Worm (Caenorhabditis elegans) whole organism, young adult: ENCODE results near the gene F10D2.16.
A peak's percentile ranks its signal among the peaks of the same experiment; 100 is the strongest.

Source experiments
- B0019.2 ChIP-seq: fragments of 200-800 bp; sonication (Bioruptor generic); conservative IDR thresholded peaks from 2 replicates; pipeline ENCODE4 v1.3.6; 2022; ENCODE audit warnings: missing genetic modification reagents, missing genetic modification characterization, missing compliant biosample characterization
- B0336.3 ChIP-seq: fragments of 200-800 bp; sonication (Bioruptor generic); IDR thresholded peaks from 2 replicates; pipeline ENCODE4 v1.3.6; 2022; ENCODE audit warnings: missing genetic modification characterization, missing compliant biosample characterization
- C06A6.2 ChIP-seq: fragments of 200-800 bp; sonication (Bioruptor generic); conservative IDR thresholded peaks from 2 replicates; pipeline ENCODE4 v1.3.6; 2022; ENCODE audit warnings: missing genetic modification characterization, missing compliant biosample characterization
- F10E7.11 ChIP-seq: sonication (generic microtip); optimal IDR thresholded peaks from 2 replicates; lab custom pipeline; 2017; ENCODE audit warnings: mild to moderate bottlenecking, missing genetic modification characterization, moderate library complexity, missing compliant biosample characterization
- F22D6.2 ChIP-seq: sonication (generic microtip); optimal IDR thresholded peaks from 2 replicates; lab custom pipeline; 2016; ENCODE audit warnings: mild to moderate bottlenecking, missing genetic modification characterization, missing compliant biosample characterization
- F57A8.1 ChIP-seq: fragments of 200-800 bp; sonication (Bioruptor generic); optimal IDR thresholded peaks from 2 replicates; lab custom pipeline; 2018; ENCODE audit warnings: mild to moderate bottlenecking, missing genetic modification characterization, moderate library complexity, missing compliant biosample characterization
- K11D2.4 ChIP-seq: fragments of 200-800 bp; sonication (Bioruptor generic); IDR thresholded peaks from 2 replicates; pipeline ENCODE4 v1.3.6; 2022; ENCODE audit warnings: missing genetic modification reagents, missing genetic modification characterization, missing compliant biosample characterization
- K12H6.12 ChIP-seq: fragments of 200-800 bp; sonication (Bioruptor generic); optimal IDR thresholded peaks from 2 replicates; lab custom pipeline; 2018; ENCODE audit warnings: mild to moderate bottlenecking, missing genetic modification characterization, missing compliant biosample characterization
- T07F8.4 ChIP-seq: sonication (generic microtip); optimal IDR thresholded peaks from 2 replicates; lab custom pipeline; 2016; ENCODE audit warnings: mild to moderate bottlenecking, missing genetic modification characterization, moderate library complexity, missing compliant biosample characterization
- Y67H2A.10 ChIP-seq: fragments of 200-800 bp; sonication (Bioruptor generic); conservative IDR thresholded peaks from 2 replicates; pipeline ENCODE4 v1.3.6; 2022; ENCODE audit warnings: missing genetic modification reagents, missing genetic modification characterization, missing compliant biosample characterization
- Y79H2A.3 ChIP-seq: fragments of 200-800 bp; sonication (Bioruptor generic); conservative IDR thresholded peaks from 2 replicates; pipeline ENCODE4 v1.3.6; 2022; ENCODE audit warnings: missing genetic modification reagents, missing genetic modification characterization, missing compliant biosample characterization
- akir-1 ChIP-seq: fragments of 200-800 bp; sonication (Bioruptor generic); optimal IDR thresholded peaks from 2 replicates; lab custom pipeline; 2018; ENCODE audit warnings: mild to moderate bottlenecking, missing genetic modification characterization, moderate library complexity, missing compliant biosample characterization
- aptf-2 ChIP-seq: fragments of 200-800 bp; sonication (Bioruptor generic); conservative IDR thresholded peaks from 2 replicates; pipeline ENCODE4 v1.3.6; 2022; ENCODE audit warnings: missing genetic modification reagents, missing genetic modification characterization, missing compliant biosample characterization
- athp-1 ChIP-seq: sonication (generic microtip); optimal IDR thresholded peaks from 2 replicates; lab custom pipeline; 2017; ENCODE audit warnings: mild to moderate bottlenecking, missing genetic modification characterization, missing compliant biosample characterization
- attf-3 ChIP-seq: fragments of 200-800 bp; sonication (Bioruptor generic); conservative IDR thresholded peaks from 2 replicates; pipeline ENCODE4 v1.3.6; 2022; ENCODE audit warnings: missing genetic modification reagents, missing genetic modification characterization, missing compliant biosample characterization
- cebp-1 ChIP-seq, 2 experiments: fragments of 200-800 bp in 1 of 2; sonication (Bioruptor generic) in 1 of 2; sonication (generic microtip) in 1 of 2; IDR thresholded peaks in 1 of 2; optimal IDR thresholded peaks in 1 of 2; 2 replicates each; pipeline versions ENCODE4 v1.3.6 to Lab custom; 2017 to 2022; ENCODE audit warnings: missing compliant biosample characterization in 2 of 2, missing genetic modification characterization in 2 of 2, mild to moderate bottlenecking in 1 of 2, missing genetic modification reagents in 1 of 2, moderate library complexity in 1 of 2
- ceh-91 ChIP-seq: fragments of 200-800 bp; sonication (Bioruptor generic); IDR thresholded peaks from 2 replicates; pipeline ENCODE4 v1.3.6; 2022; ENCODE audit warnings: missing genetic modification reagents, missing genetic modification characterization, missing compliant biosample characterization
- dpl-1 ChIP-seq: fragments of 150-350 bp; optimal IDR thresholded peaks from 2 replicates; lab custom pipeline; 2014; ENCODE audit warnings: missing biosample characterization, missing genetic modification reagents, missing genetic modification characterization
- egl-18 ChIP-seq: fragments of 200-800 bp; sonication (Bioruptor generic); IDR thresholded peaks from 2 replicates; pipeline ENCODE4 v1.3.6; 2022; ENCODE audit warnings: missing genetic modification reagents, missing genetic modification characterization, missing compliant biosample characterization
- egl-44 ChIP-seq: fragments of 200-800 bp; sonication (Bioruptor generic); IDR thresholded peaks from 2 replicates; pipeline ENCODE4 v1.3.6; 2022; ENCODE audit warnings: missing genetic modification reagents, missing genetic modification characterization, missing compliant biosample characterization
- egrh-3 ChIP-seq: fragments of 200-800 bp; sonication (Bioruptor generic); IDR thresholded peaks from 2 replicates; pipeline ENCODE4 v1.3.6; 2022; ENCODE audit warnings: missing genetic modification reagents, missing genetic modification characterization, missing compliant biosample characterization
- hmg-1.2 ChIP-seq: fragments of 200-800 bp; sonication (Bioruptor generic); IDR thresholded peaks from 2 replicates; pipeline ENCODE4 v1.3.6; 2022; ENCODE audit warnings: missing genetic modification reagents, missing genetic modification characterization, missing compliant biosample characterization
- hrde-1 ChIP-seq: sonication (generic microtip); optimal IDR thresholded peaks from 2 replicates; lab custom pipeline; 2016; ENCODE audit warnings: missing genetic modification characterization, mild to moderate bottlenecking, missing compliant biosample characterization, moderate library complexity, missing genotype, missing genetic modification reagents, borderline replicate concordance
- hsf-1 ChIP-seq: fragments of 200-800 bp; sonication (Bioruptor generic); IDR thresholded peaks from 2 replicates; pipeline ENCODE4 v1.3.6; 2022; ENCODE audit warnings: missing genetic modification reagents, missing genetic modification characterization, missing compliant biosample characterization
- lin-40 ChIP-seq: sonication (generic microtip); optimal IDR thresholded peaks from 2 replicates; lab custom pipeline; 2016; ENCODE audit warnings: missing genetic modification characterization, mild to moderate bottlenecking, missing compliant biosample characterization, missing genotype, missing genetic modification reagents
- lin-54 ChIP-seq: fragments of 200-800 bp; sonication (Bioruptor generic); optimal IDR thresholded peaks from 2 replicates; lab custom pipeline; 2018; ENCODE audit warnings: mild to moderate bottlenecking, missing genetic modification characterization, missing compliant biosample characterization
- lir-1 ChIP-seq: fragments of 200-800 bp; sonication (Bioruptor generic); conservative IDR thresholded peaks from 2 replicates; pipeline ENCODE4 v1.3.6; 2022; ENCODE audit warnings: missing genetic modification reagents, missing genetic modification characterization, missing compliant biosample characterization
- lsy-27 ChIP-seq: sonication (generic microtip); optimal IDR thresholded peaks from 2 replicates; lab custom pipeline; 2017; ENCODE audit warnings: missing genetic modification characterization, mild to moderate bottlenecking, missing compliant biosample characterization, antibody characterized with exemption, missing genotype, borderline replicate concordance; ENCODE audit not compliant: insufficient read depth
- madf-8 ChIP-seq: fragments of 200-800 bp; sonication (Bioruptor generic); conservative IDR thresholded peaks from 2 replicates; pipeline ENCODE4 v1.3.6; 2022; ENCODE audit warnings: missing genetic modification reagents, missing genetic modification characterization, missing compliant biosample characterization
- mel-28 ChIP-seq: sonication (generic microtip); optimal IDR thresholded peaks from 2 replicates; lab custom pipeline; 2016; ENCODE audit warnings: borderline replicate concordance, mild to moderate bottlenecking, missing genetic modification characterization, missing compliant biosample characterization
- mes-4 ChIP-seq: sonication (generic microtip); optimal IDR thresholded peaks from 2 replicates; lab custom pipeline; 2016; ENCODE audit warnings: missing genotype, missing genetic modification characterization, missing compliant biosample characterization
- nfyb-1 ChIP-seq: fragments of 200-800 bp; sonication (Bioruptor generic); IDR thresholded peaks from 2 replicates; pipeline ENCODE4 v1.3.6; 2022; ENCODE audit warnings: missing genetic modification reagents, missing genetic modification characterization, missing compliant biosample characterization
- nhr-120 ChIP-seq: fragments of 200-800 bp; sonication (Bioruptor generic); IDR thresholded peaks from 2 replicates; pipeline ENCODE4 v1.3.6; 2022; ENCODE audit warnings: missing genetic modification characterization, missing compliant biosample characterization
- rcor-1 ChIP-seq: fragments of 200-800 bp; sonication (Bioruptor generic); IDR thresholded peaks from 2 replicates; pipeline ENCODE4 v1.3.6; 2022; ENCODE audit warnings: missing genetic modification reagents, missing genetic modification characterization, missing compliant biosample characterization
- rec-8 ChIP-seq, 2 experiments: sonication (generic microtip); optimal IDR thresholded peaks; 2 replicates each; lab custom pipeline; 2016; ENCODE audit warnings: mild to moderate bottlenecking in 2 of 2, missing genetic modification characterization in 2 of 2, missing genetic modification reagents in 2 of 2, missing genotype in 2 of 2, missing biosample characterization in 1 of 2, missing compliant biosample characterization in 1 of 2, moderate library complexity in 1 of 2
- sdz-38 ChIP-seq: sonication (generic microtip); optimal IDR thresholded peaks from 2 replicates; lab custom pipeline; 2016; ENCODE audit warnings: missing genotype, missing genetic modification characterization, missing compliant biosample characterization
- sea-2 ChIP-seq: fragments of 200-800 bp; sonication (Bioruptor generic); IDR thresholded peaks from 2 replicates; pipeline ENCODE4 v1.3.6; 2022; ENCODE audit warnings: missing genetic modification characterization, missing compliant biosample characterization
- snpc-1.3 ChIP-seq: sonication (generic microtip); optimal IDR thresholded peaks from 2 replicates; lab custom pipeline; 2017; ENCODE audit warnings: missing genetic modification characterization, mild to moderate bottlenecking, missing compliant biosample characterization, antibody characterized with exemption, moderate library complexity, missing genotype, missing genetic modification reagents; ENCODE audit not compliant: insufficient read depth
- snpc-3.4 ChIP-seq: sonication (generic microtip); optimal IDR thresholded peaks from 2 replicates; lab custom pipeline; 2017; ENCODE audit warnings: missing genetic modification characterization, mild to moderate bottlenecking, missing compliant biosample characterization, antibody characterized with exemption, moderate library complexity, missing genotype, missing genetic modification reagents
- snpc-4 ChIP-seq, 5 experiments: fragments of 150-350 bp in 1 of 5; sonication (generic microtip) in 4 of 5; optimal IDR thresholded peaks; 2 replicates each; lab custom pipeline; 2014 to 2018; ENCODE audit warnings: missing genetic modification characterization in 5 of 5, missing biosample characterization in 3 of 5, antibody characterized with exemption in 2 of 5, mild to moderate bottlenecking in 2 of 5, missing compliant biosample characterization in 2 of 5, missing genotype in 2 of 5, moderate library complexity in 2 of 5, missing genetic modification reagents in 1 of 5
- tlf-1 ChIP-seq: fragments of 200-800 bp; sonication (Bioruptor generic); optimal IDR thresholded peaks from 2 replicates; lab custom pipeline; 2018; ENCODE audit warnings: mild to moderate bottlenecking, missing genetic modification characterization, missing compliant biosample characterization
- xnd-1 ChIP-seq: sonication (generic microtip); optimal IDR thresholded peaks from 2 replicates; lab custom pipeline; 2016; ENCODE audit warnings: missing genotype, missing genetic modification reagents, missing genetic modification characterization, missing compliant biosample characterization
- zim-3 ChIP-seq: sonication (generic microtip); optimal IDR thresholded peaks from 2 replicates; lab custom pipeline; 2017; ENCODE audit warnings: mild to moderate bottlenecking, missing genetic modification characterization, moderate library complexity, missing compliant biosample characterization
- ztf-18 ChIP-seq: sonication (generic microtip); optimal IDR thresholded peaks from 2 replicates; lab custom pipeline; 2016; ENCODE audit warnings: missing genotype, mild to moderate bottlenecking, missing genetic modification characterization, missing compliant biosample characterization
- ztf-25 ChIP-seq: fragments of 200-800 bp; sonication (Bioruptor generic); IDR thresholded peaks from 2 replicates; pipeline ENCODE4 v1.3.6; 2022; ENCODE audit warnings: missing genetic modification reagents, missing genetic modification characterization, missing compliant biosample characterization
- ztf-3 ChIP-seq: fragments of 200-800 bp; sonication (Bioruptor generic); optimal IDR thresholded peaks from 2 replicates; lab custom pipeline; 2018; ENCODE audit warnings: mild to moderate bottlenecking, missing genetic modification characterization, missing compliant biosample characterization

The F10D2.16 gene

DNA sequence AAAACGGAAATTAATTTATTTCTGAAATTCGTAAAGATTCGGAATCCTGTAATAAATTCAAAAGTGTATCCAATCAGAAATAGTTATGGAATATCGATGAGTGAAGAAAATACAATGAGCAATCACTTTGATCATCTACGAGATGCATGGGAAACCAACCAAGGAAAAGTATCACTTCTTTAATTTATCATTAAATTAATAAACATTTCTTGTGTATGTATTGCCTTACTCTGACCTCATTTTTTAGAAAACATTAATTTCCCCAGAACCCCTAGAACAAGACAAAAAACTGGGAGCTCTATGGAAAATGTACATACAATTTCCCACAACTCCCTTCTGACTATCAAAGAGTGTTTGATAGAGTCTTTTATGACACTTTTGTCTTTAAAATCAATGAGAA lies at the start of gene F10D2.16:
Gene F10D2.16 (plus strand): TSS at position 301 of the 400 bp plus-strand sequence.
- TF ChIP-seq T07F8.4 (tag; lab: Kevin White, UChicago) = no peak
- no peak for TF ChIP-seq hmg-1.2
- no peak for TF ChIP-seq cebp-1 (GFP tag; IDR thresholded peaks at IDR 0.05; lab: Robert Waterston, UW)
- no peak for TF ChIP-seq cebp-1 (tag; optimal IDR thresholded peaks at IDR 0.05; lab: Kevin White, UChicago)
- no peak for TF ChIP-seq K12H6.12
- TF ChIP-seq nhr-120 (GFP tag; lab: Robert Waterston, UW) = no peak
- TF ChIP-seq akir-1 = no peak
- no peak for TF ChIP-seq egl-18 (GFP tag; lab: Robert Waterston, UW)
- TF ChIP-seq nfyb-1 = no peak
- no peak for TF ChIP-seq madf-8
- no peak for TF ChIP-seq egl-44 (GFP tag; lab: Robert Waterston, UW)
- no peak for TF ChIP-seq snpc-4 (GFP tag; optimal IDR thresholded peaks at IDR 0.05; lab: Kevin White, UChicago)
- no peak for TF ChIP-seq snpc-4 (tag; optimal IDR thresholded peaks at IDR 0.05; lab: Kevin White, UChicago)
- TF ChIP-seq ztf-3 (GFP tag; lab: Kevin White, UChicago) = no peak
- TF ChIP-seq athp-1 (tag; lab: Kevin White, UChicago) = no peak
- no peak for TF ChIP-seq tlf-1
- no peak for TF ChIP-seq C06A6.2 (GFP tag; lab: Robert Waterston, UW)
- no peak for TF ChIP-seq B0019.2 (GFP tag; lab: Robert Waterston, UW)
- TF ChIP-seq egrh-3 (GFP tag; lab: Robert Waterston, UW) = no peak

DNA sequence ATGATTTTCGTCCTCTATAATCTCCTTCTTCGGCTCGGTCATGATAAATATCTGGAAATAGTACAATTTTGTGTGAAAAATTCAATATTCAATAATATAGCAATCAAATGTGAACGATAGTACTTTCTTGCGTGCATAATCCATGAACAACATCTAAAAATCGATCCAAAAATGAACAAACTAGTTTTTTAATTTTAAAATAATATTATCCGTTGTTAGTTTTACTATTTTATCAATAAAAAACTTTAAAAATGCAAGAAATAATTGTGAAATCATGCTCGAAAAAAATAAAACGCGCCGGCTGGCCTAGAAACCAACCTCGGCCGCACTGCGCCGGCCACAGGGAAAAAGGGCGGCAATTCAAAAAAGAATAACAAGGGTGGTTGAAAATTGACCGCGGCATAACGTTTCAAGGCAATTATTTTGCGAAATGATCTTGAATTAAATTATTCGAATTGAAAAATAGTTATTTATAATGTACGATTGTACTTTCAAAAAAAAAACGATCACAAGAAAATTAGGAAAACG lies 49.4 kb upstream of the F10D2.16 start, which contains the start of gene mys-1:
Gene mys-1 (minus strand): TSS at position 51 of the 528 bp plus-strand sequence.
- TF ChIP-seq sdz-38 (tag; lab: Kevin White, UChicago) = no peak
- TF ChIP-seq rec-8 (tag; optimal IDR thresholded peaks at IDR 0.05; lab: Kevin White, UChicago) = peak in 1 of 2 experiments; percentile 16
- TF ChIP-seq F10E7.11 (tag; lab: Kevin White, UChicago) = no peak
- TF ChIP-seq lsy-27 (tag; lab: Kevin White, UChicago) = no peak
- no peak for TF ChIP-seq ztf-25 (GFP tag; lab: Robert Waterston, UW)
- TF ChIP-seq hsf-1 = no peak
- no peak for TF ChIP-seq lir-1 (GFP tag; lab: Robert Waterston, UW)
- peak; percentile 32 for TF ChIP-seq ztf-18 (tag; lab: Kevin White, UChicago)
- no peak for TF ChIP-seq B0336.3 (GFP tag; lab: Robert Waterston, UW)
- no peak for TF ChIP-seq hrde-1 (tag; lab: Kevin White, UChicago)
- no peak for TF ChIP-seq aptf-2
- TF ChIP-seq rcor-1 (GFP tag; lab: Robert Waterston, UW) = no peak
- no peak for TF ChIP-seq snpc-3.4 (tag; lab: Kevin White, UChicago)
- TF ChIP-seq mel-28 (tag; lab: Kevin White, UChicago) = no peak
- no peak for TF ChIP-seq egl-44 (GFP tag; lab: Robert Waterston, UW)
- TF ChIP-seq Y67H2A.10 (GFP tag; lab: Robert Waterston, UW) = no peak
- peak; percentile 86 for TF ChIP-seq dpl-1 (GFP tag; lab: Kevin White, UChicago)
- TF ChIP-seq lin-54 (GFP tag; lab: Kevin White, UChicago) = peak; percentile 99
- TF ChIP-seq snpc-1.3 (tag; lab: Kevin White, UChicago) = no peak
- no peak for TF ChIP-seq lin-40 (tag; lab: Kevin White, UChicago)
- TF ChIP-seq mes-4 (tag; lab: Kevin White, UChicago) = no peak
- no peak for TF ChIP-seq sea-2
- TF ChIP-seq K11D2.4 (GFP tag; lab: Robert Waterston, UW) = 0 out of 2 replicates have a peak, but pooled peaks have one; percentile 27
- no peak for TF ChIP-seq xnd-1 (tag; lab: Kevin White, UChicago)
- no peak for TF ChIP-seq zim-3 (tag; lab: Kevin White, UChicago)
- no peak for TF ChIP-seq Y79H2A.3 (GFP tag; lab: Robert Waterston, UW)
- no peak for TF ChIP-seq F57A8.1 (GFP tag; lab: Kevin White, UChicago)
- no peak for TF ChIP-seq ceh-91
- 0 out of 2 replicates have a peak, but pooled peaks have one; percentile 42 for TF ChIP-seq attf-3 (GFP tag; lab: Robert Waterston, UW)
- no peak for TF ChIP-seq T07F8.4 (tag; lab: Kevin White, UChicago)
- no peak for TF ChIP-seq F22D6.2 (tag; lab: Kevin White, UChicago)
